Worm (Caenorhabditis elegans): Measurements from ENCODE around the gene R05D3.12.
A peak's percentile ranks its signal among the peaks of the same experiment; 100 is the strongest.

R05D3.12 gene

ce11 chrIII:8410747-8411146, 30.0 kb downstream of the R05D3.12 start:
- TF ChIP-seq nhr-10 (tag; optimal IDR thresholded peaks at IDR 0.05) (no peak), duxl-1 (tag; optimal IDR thresholded peaks at IDR 0.05; ENCODE audit: poor library complexity) (no peak), lim-7 (GFP tag; IDR thresholded peaks at IDR 0.05) (no peak), dmd-6 (GFP tag; IDR thresholded peaks at IDR 0.05) (peak; percentile 44; the same call in 1 of the 2 replicates), lin-13 (GFP tag; optimal IDR thresholded peaks at IDR 0.05) (no peak), saeg-2 (GFP tag; IDR thresholded peaks at IDR 0.05) (no peak), daf-8 (GFP tag; IDR thresholded peaks at IDR 0.05) (no peak), zfp-2 (tag; optimal IDR thresholded peaks at IDR 0.05) (no peak), hlh-11 (tag; optimal IDR thresholded peaks at IDR 0.05) (no peak), lin-39 (tag; optimal IDR thresholded peaks at IDR 0.05) (no peak), aha-1 (tag) (peak; percentile 53), skn-1 (tag; optimal IDR thresholded peaks at IDR 0.05) (no peak), mxl-2 (GFP tag; conservative IDR thresholded peaks at IDR 0.05) (no peak), unc-62 (GFP tag; optimal IDR thresholded peaks at IDR 0.05 in 1 of 2) (peak in 1 of 2 experiments; percentile 69), unc-62 (tag; optimal IDR thresholded peaks at IDR 0.05) (no peak), zip-2 (tag; optimal IDR thresholded peaks at IDR 0.05) (no peak), R02D3.7 (tag; optimal IDR thresholded peaks at IDR 0.05) (no peak), lin-38 (GFP tag; IDR thresholded peaks at IDR 0.05) (no peak)

ce11 chrIII:8411976-8412375, 31.2 kb downstream of the R05D3.12 start:
- TF ChIP-seq ctbp-1 (GFP tag; IDR thresholded peaks at IDR 0.05) (0 out of 2 replicates have a peak, but pooled peaks have one; percentile 45), tra-1 (GFP tag; IDR thresholded peaks at IDR 0.05) (no peak), F37D6.2 (tag; optimal IDR thresholded peaks at IDR 0.05) (no peak), unc-39 (tag; optimal IDR thresholded peaks at IDR 0.05) (no peak), zag-1 (tag; optimal IDR thresholded peaks at IDR 0.05) (no peak), nhr-48 (tag; optimal IDR thresholded peaks at IDR 0.05) (no peak), R02D3.7 (tag; optimal IDR thresholded peaks at IDR 0.05) (no peak), lir-3 (tag; optimal IDR thresholded peaks at IDR 0.05) (no peak), T26A8.4 (GFP tag; IDR thresholded peaks at IDR 0.05) (peak; percentile 25; the same call in 1 of the 2 replicates), pha-4 (GFP tag; IDR thresholded peaks at IDR 0.05) (peak; percentile 65), pha-4 (tag; optimal IDR thresholded peaks at IDR 0.05) (peak; percentile 94), F10B5.3 (tag; optimal IDR thresholded peaks at IDR 0.05) (no peak), daf-12 (tag; optimal IDR thresholded peaks at IDR 0.05) (no peak), D1046.2 (GFP tag; IDR thresholded peaks at IDR 0.05) (peak; percentile 26; the same call in 1 of the 2 replicates), zfp-2 (tag; optimal IDR thresholded peaks at IDR 0.05) (no peak), nhr-28 (tag; optimal IDR thresholded peaks at IDR 0.05) (peak; percentile 80), aha-1 (tag) (peak; percentile 90), arid-1 (GFP tag; conservative IDR thresholded peaks at IDR 0.05) (no peak), mdl-1 (tag; optimal IDR thresholded peaks at IDR 0.05) (peak in 1 of 2 experiments; percentile 68), hlh-30 (tag; optimal IDR thresholded peaks at IDR 0.05; ENCODE audit: insufficient read depth) (peak; percentile 80), mdt-29 (GFP tag; IDR thresholded peaks at IDR 0.05) (no peak), ZK546.5 (tag; optimal IDR thresholded peaks at IDR 0.05) (no peak), mxl-2 (GFP tag; conservative IDR thresholded peaks at IDR 0.05) (no peak), fkh-10 (GFP tag; optimal IDR thresholded peaks at IDR 0.05) (peak; percentile 2), Y48G9A.11 (GFP tag; IDR thresholded peaks at IDR 0.05) (no peak), mes-2 (tag; optimal IDR thresholded peaks at IDR 0.05; ENCODE audit: poor library complexity, severe bottlenecking) (peak; percentile 74), egl-27 (tag; optimal IDR thresholded peaks at IDR 0.05) (no peak), lin-15B (tag; optimal IDR thresholded peaks at IDR 0.05) (no peak), daf-19 (GFP tag; conservative IDR thresholded peaks at IDR 0.05) (no peak), daf-8 (GFP tag; IDR thresholded peaks at IDR 0.05) (no peak), pqm-1 (tag; optimal IDR thresholded peaks at IDR 0.05) (peak; percentile 61), ceh-82 (tag; optimal IDR thresholded peaks at IDR 0.05) (no peak), hlh-11 (tag; optimal IDR thresholded peaks at IDR 0.05) (peak; percentile 90), daf-16 (GFP tag; optimal IDR thresholded peaks at IDR 0.05) (no peak), daf-16 (tag; optimal IDR thresholded peaks at IDR 0.05) (peak; percentile 84), tag-97 (GFP tag; IDR thresholded peaks at IDR 0.05) (no peak), nhr-77 (tag; optimal IDR thresholded peaks at IDR 0.05) (peak; percentile 43), ceh-62 (tag; optimal IDR thresholded peaks at IDR 0.05) (no peak), snpc-1.2 (GFP tag; IDR thresholded peaks at IDR 0.05) (no peak), mxl-3 (GFP tag; optimal IDR thresholded peaks at IDR 0.05) (peak; percentile 85)
